Fruit fly (Drosophila melanogaster) whole organism, prepupa: ENCODE data around the gene CG43759.
A peak's percentile ranks its signal among the peaks of the same experiment; 100 is the strongest.

Source experiments
- CG10631 ChIP-seq: fragments of 200-800 bp; sonication (Bioruptor generic); optimal IDR thresholded peaks from 2 replicates; lab custom pipeline; 2016; ENCODE audit warnings: missing biosample characterization, missing genetic modification characterization
- CG11902 ChIP-seq: fragments of 200-800 bp; sonication (Bioruptor generic); optimal IDR thresholded peaks from 3 replicates; lab custom pipeline; 2016; ENCODE audit warnings: missing biosample characterization, missing genetic modification characterization
- CG1621 ChIP-seq: fragments of 200-800 bp; sonication (Bioruptor generic); optimal IDR thresholded peaks from 3 replicates; lab custom pipeline; 2018; ENCODE audit warnings: missing biosample characterization, mild to moderate bottlenecking, missing genetic modification characterization
- CG16779 ChIP-seq: fragments of 200-800 bp; sonication (Bioruptor generic); optimal IDR thresholded peaks from 3 replicates; lab custom pipeline; 2017; ENCODE audit warnings: missing biosample characterization, mild to moderate bottlenecking, missing genetic modification characterization
- CG3032 ChIP-seq: fragments of 200-800 bp; optimal IDR thresholded peaks from 2 replicates; lab custom pipeline; 2019; ENCODE audit warnings: missing biosample characterization, mild to moderate bottlenecking, missing genetic modification characterization, moderate library complexity
- CG32006 ChIP-seq: fragments of 200-800 bp; sonication (Bioruptor generic); optimal IDR thresholded peaks from 3 replicates; lab custom pipeline; 2017; ENCODE audit warnings: missing biosample characterization, mild to moderate bottlenecking, missing genetic modification characterization
- CG34406 ChIP-seq: fragments of 200-800 bp; sonication (Bioruptor generic); optimal IDR thresholded peaks from 3 replicates; lab custom pipeline; 2016; ENCODE audit warnings: missing biosample characterization, missing genetic modification characterization
- CG4318 ChIP-seq: fragments of 200-800 bp; sonication (Bioruptor generic); optimal IDR thresholded peaks from 3 replicates; lab custom pipeline; 2017; ENCODE audit warnings: missing biosample characterization, mild to moderate bottlenecking, missing genetic modification characterization
- CG6163 ChIP-seq: fragments of 200-800 bp; sonication (Bioruptor generic); IDR thresholded peaks from 3 replicates; pipeline ENCODE4 v1.3.6; 2022; ENCODE audit warnings: missing biosample characterization, missing genetic modification characterization
- CG6792 ChIP-seq: fragments of 200-800 bp; sonication (Bioruptor generic); optimal IDR thresholded peaks from 3 replicates; lab custom pipeline; 2016; ENCODE audit warnings: missing biosample characterization, missing genetic modification characterization
- CG6808 ChIP-seq: fragments of 200-800 bp; sonication (Bioruptor generic); optimal IDR thresholded peaks from 3 replicates; lab custom pipeline; 2017; ENCODE audit warnings: missing biosample characterization, missing genetic modification characterization, mild to moderate bottlenecking, moderate library complexity, missing genetic modification reagents
- CG6854 ChIP-seq: fragments of 200-800 bp; sonication (Bioruptor generic); optimal IDR thresholded peaks from 2 replicates; lab custom pipeline; 2017; ENCODE audit warnings: missing biosample characterization, mild to moderate bottlenecking, missing genetic modification characterization
- CG8119 ChIP-seq: fragments of 200-800 bp; sonication (Bioruptor generic); IDR thresholded peaks from 3 replicates; pipeline ENCODE4 v1.3.6; 2022; ENCODE audit warnings: missing biosample characterization, missing genetic modification characterization
- CG8319 ChIP-seq: fragments of 200-800 bp; sonication (Bioruptor generic); optimal IDR thresholded peaks from 3 replicates; lab custom pipeline; 2016; ENCODE audit warnings: missing biosample characterization, missing genetic modification characterization
- CG8632 ChIP-seq: fragments of 200-800 bp; sonication (Bioruptor generic); optimal IDR thresholded peaks from 3 replicates; lab custom pipeline; 2016; ENCODE audit warnings: missing biosample characterization, missing genetic modification characterization
- Eip75B ChIP-seq: fragments of 200-800 bp; sonication (Bioruptor generic); optimal IDR thresholded peaks from 3 replicates; lab custom pipeline; 2016; ENCODE audit warnings: missing biosample characterization, missing genetic modification characterization
- Eip78C ChIP-seq: fragments of 200-800 bp; sonication (Bioruptor generic); peaks from one replicate; lab custom pipeline; 2016; ENCODE audit warnings: missing biosample characterization, missing genetic modification characterization
- Eip93F ChIP-seq: fragments of 200-800 bp; sonication (Bioruptor generic); optimal IDR thresholded peaks from 2 replicates; lab custom pipeline; 2016; ENCODE audit warnings: missing biosample characterization, mild to moderate bottlenecking, missing genetic modification characterization
- Ets21C ChIP-seq: fragments of 200-800 bp; sonication (Bioruptor generic); optimal IDR thresholded peaks from 3 replicates; lab custom pipeline; 2016; ENCODE audit warnings: missing biosample characterization, missing genetic modification characterization
- Ets96B ChIP-seq: fragments of 200-800 bp; optimal IDR thresholded peaks from 2 replicates; lab custom pipeline; 2019; ENCODE audit warnings: missing biosample characterization, mild to moderate bottlenecking, missing genetic modification characterization, moderate library complexity
- Hr39 ChIP-seq: fragments of 200-800 bp; sonication (Bioruptor generic); optimal IDR thresholded peaks from 2 replicates; lab custom pipeline; 2016; ENCODE audit warnings: missing biosample characterization, missing genetic modification characterization
- Hr4 ChIP-seq: fragments of 200-800 bp; sonication (Bioruptor generic); optimal IDR thresholded peaks from 3 replicates; lab custom pipeline; 2016; ENCODE audit warnings: missing biosample characterization, missing genetic modification characterization
- Lpt ChIP-seq: fragments of 200-800 bp; sonication (Bioruptor generic); optimal IDR thresholded peaks from 3 replicates; lab custom pipeline; 2016; ENCODE audit warnings: missing biosample characterization, missing genetic modification characterization
- Met ChIP-seq: fragments of 200-800 bp; sonication (Bioruptor generic); optimal IDR thresholded peaks from 3 replicates; lab custom pipeline; 2016; ENCODE audit warnings: missing biosample characterization, missing genetic modification characterization
- OdsH ChIP-seq: fragments of 200-800 bp; sonication (Bioruptor generic); optimal IDR thresholded peaks from 3 replicates; lab custom pipeline; 2016; ENCODE audit warnings: missing biosample characterization, missing genetic modification characterization
- Sox102F ChIP-seq: fragments of 200-800 bp; sonication (Bioruptor generic); optimal IDR thresholded peaks from 2 replicates; lab custom pipeline; 2016; ENCODE audit warnings: missing biosample characterization, mild to moderate bottlenecking, missing genetic modification characterization
- Sox14 ChIP-seq: fragments of 200-800 bp; sonication (Bioruptor generic); optimal IDR thresholded peaks from 3 replicates; lab custom pipeline; 2016; ENCODE audit warnings: missing biosample characterization, missing genetic modification characterization
- Sox15 ChIP-seq: fragments of 200-800 bp; sonication (Bioruptor generic); optimal IDR thresholded peaks from 3 replicates; lab custom pipeline; 2016; ENCODE audit warnings: missing biosample characterization, missing genetic modification characterization
- achi ChIP-seq: fragments of 200-800 bp; sonication (Bioruptor generic); optimal IDR thresholded peaks from 3 replicates; lab custom pipeline; 2016; ENCODE audit warnings: missing biosample characterization, missing genetic modification characterization
- acj6 ChIP-seq: fragments of 200-800 bp; sonication (Bioruptor generic); optimal IDR thresholded peaks from 3 replicates; lab custom pipeline; 2016; ENCODE audit warnings: missing biosample characterization, missing genetic modification characterization
- cyc ChIP-seq: fragments of 200-800 bp; sonication (Bioruptor generic); optimal IDR thresholded peaks from 3 replicates; lab custom pipeline; 2016; ENCODE audit warnings: missing biosample characterization, missing genetic modification characterization
- dac ChIP-seq: fragments of 200-800 bp; sonication (Bioruptor generic); optimal IDR thresholded peaks from 2 replicates; lab custom pipeline; 2017; ENCODE audit warnings: missing biosample characterization, mild to moderate bottlenecking, missing genetic modification characterization
- dsx ChIP-seq: fragments of 200-800 bp; optimal IDR thresholded peaks from 3 replicates; lab custom pipeline; 2019; ENCODE audit warnings: missing biosample characterization, mild to moderate bottlenecking, missing genetic modification characterization, moderate library complexity; ENCODE audit not compliant: poor library complexity, severe bottlenecking
- eg ChIP-seq: fragments of 200-800 bp; sonication (Bioruptor generic); IDR thresholded peaks from 3 replicates; pipeline ENCODE4 v1.3.6; 2022; ENCODE audit warnings: missing biosample characterization, missing genetic modification characterization
- esn ChIP-seq: fragments of 200-800 bp; sonication (Bioruptor generic); optimal IDR thresholded peaks from 2 replicates; lab custom pipeline; 2016; ENCODE audit warnings: missing biosample characterization, mild to moderate bottlenecking, missing genetic modification characterization, moderate library complexity
- fd85E ChIP-seq: fragments of 200-800 bp; sonication (Bioruptor generic); optimal IDR thresholded peaks from 3 replicates; lab custom pipeline; 2016; ENCODE audit warnings: missing biosample characterization, missing genetic modification characterization
- lz ChIP-seq: fragments of 200-800 bp; sonication (Bioruptor generic); optimal IDR thresholded peaks from 3 replicates; lab custom pipeline; 2016; ENCODE audit warnings: missing biosample characterization, missing genetic modification characterization
- net ChIP-seq: fragments of 200-800 bp; sonication (Bioruptor generic); optimal IDR thresholded peaks from 3 replicates; lab custom pipeline; 2016; ENCODE audit warnings: missing biosample characterization, missing genetic modification characterization
- pdm3 ChIP-seq: fragments of 200-800 bp; sonication (Bioruptor generic); optimal IDR thresholded peaks from 3 replicates; lab custom pipeline; 2016; ENCODE audit warnings: missing biosample characterization, missing genetic modification characterization
- spab ChIP-seq: fragments of 200-800 bp; sonication (Bioruptor generic); optimal IDR thresholded peaks from 2 replicates; lab custom pipeline; 2017; ENCODE audit warnings: missing biosample characterization, mild to moderate bottlenecking, missing genetic modification characterization, missing genetic modification reagents
- ss ChIP-seq, 2 experiments: fragments of 200-800 bp; sonication (Bioruptor generic); optimal IDR thresholded peaks; 2 replicates in 1 of 2; 3 replicates in 1 of 2; lab custom pipeline; 2017 to 2018; ENCODE audit warnings: mild to moderate bottlenecking in 2 of 2, missing biosample characterization in 2 of 2, missing genetic modification characterization in 2 of 2, moderate library complexity in 1 of 2
- svp ChIP-seq: fragments of 200-800 bp; sonication (Bioruptor generic); peaks from one replicate; lab custom pipeline; 2016; ENCODE audit warnings: missing biosample characterization, missing genetic modification characterization
- topi ChIP-seq: fragments of 200-800 bp; sonication (Bioruptor generic); optimal IDR thresholded peaks from 3 replicates; lab custom pipeline; 2016; ENCODE audit warnings: missing biosample characterization, missing genetic modification characterization
- vri ChIP-seq: fragments of 200-800 bp; sonication (Bioruptor generic); optimal IDR thresholded peaks from 3 replicates; lab custom pipeline; 2016; ENCODE audit warnings: missing biosample characterization, mild to moderate bottlenecking, missing genetic modification characterization

CG43759 gene

DNA sequence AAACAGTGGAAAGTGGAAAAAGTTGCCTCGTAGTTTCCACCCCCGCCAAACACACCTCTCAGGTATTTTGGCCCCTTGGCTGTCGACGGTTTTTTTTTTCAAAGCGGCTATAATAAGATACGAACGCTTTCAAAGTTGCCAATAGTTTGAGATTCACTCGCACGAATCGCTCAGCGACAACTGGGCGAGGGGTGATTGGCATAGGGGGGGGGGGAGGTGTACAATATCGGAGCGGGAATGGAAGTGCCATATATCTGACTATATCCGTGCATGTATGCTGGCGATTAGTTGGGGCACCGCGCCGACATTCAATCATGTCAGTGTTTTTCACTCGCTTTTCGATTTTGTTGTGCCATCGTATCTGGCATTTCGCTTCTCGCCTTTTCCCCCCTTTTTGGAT, 25.0 kb upstream of the CG43759 start:
- TF ChIP-seq CG1621 (tag; lab: Kevin White, UChicago) (no peak), Eip93F (GFP tag; lab: Kevin White, UChicago) (no peak), CG11902 (GFP tag; lab: Kevin White, UChicago) (no peak), cyc (GFP tag; lab: Kevin White, UChicago) (no peak), esn (no peak), CG8319 (no peak), CG6808 (no peak), Lpt (no peak), Hr4 (GFP tag; lab: Kevin White, UChicago) (no peak), pdm3 (no peak), dsx (GFP tag; lab: Kevin White, UChicago) (no peak)

DNA sequence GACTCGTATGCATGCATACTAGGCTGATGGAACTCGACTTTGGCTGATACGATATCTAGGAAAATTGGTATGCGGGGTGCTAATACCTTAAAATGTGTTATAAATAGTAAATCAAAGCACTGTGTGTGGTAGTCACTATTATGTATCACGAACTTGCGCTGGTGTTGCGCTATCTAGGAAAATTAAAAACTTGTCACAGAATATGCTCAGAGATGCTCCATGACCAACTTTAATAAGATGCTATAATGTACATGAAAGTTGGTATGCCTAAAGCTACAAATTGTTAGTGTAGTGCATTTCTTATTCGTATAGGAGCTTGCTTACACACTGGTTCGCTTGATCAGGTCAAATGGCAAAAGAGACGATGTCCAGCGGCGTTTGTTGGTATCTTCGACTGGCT, 19.3 kb upstream of the CG43759 start:
- no peak for TF ChIP-seq spab (GFP tag; lab: Kevin White, UChicago)
- no peak for TF ChIP-seq Ets21C (GFP tag; lab: Kevin White, UChicago)
- no peak for TF ChIP-seq CG4318
- no peak for TF ChIP-seq OdsH
- TF ChIP-seq CG6808 = no peak
- TF ChIP-seq eg = no peak
- no peak for TF ChIP-seq lz

- TF ChIP-seq dsx (GFP tag; lab: Kevin White, UChicago) (no peak), CG3032 (tag; lab: Kevin White, UChicago) (peak; percentile 5), lz (no peak), CG34406 (GFP tag; lab: Kevin White, UChicago) (no peak), Sox102F (GFP tag; lab: Kevin White, UChicago) (no peak), CG4318 (no peak), Met (GFP tag; lab: Kevin White, UChicago) (no peak), CG10631 (GFP tag; lab: Kevin White, UChicago) (no peak), Sox14 (no peak), CG6808 (no peak), Eip78C (peak; percentile 57), svp (peak; percentile 56), CG11902 (GFP tag; lab: Kevin White, UChicago) (no peak), Hr39 (GFP tag; lab: Kevin White, UChicago) (no peak), dac (no peak), cyc (GFP tag; lab: Kevin White, UChicago) (no peak), Ets96B (tag; lab: Kevin White, UChicago) (peak; percentile 12)
Observed at dm6 chrX:18913359-18913758, 16.8 kb upstream of the CG43759 start.

- TF ChIP-seq ss (GFP tag; optimal IDR thresholded peaks at IDR 0.05; lab: Kevin White, UChicago) (peak in 1 of 2 experiments; percentile 72), acj6 (no peak), dac (no peak), vri (GFP tag; lab: Kevin White, UChicago) (no peak), Sox15 (GFP tag; lab: Kevin White, UChicago) (no peak), Eip93F (GFP tag; lab: Kevin White, UChicago) (no peak), svp (no peak), CG6808 (no peak)
Observed at dm6 chrX:18913764-18914163, 16.4 kb upstream of the CG43759 start.

dm6 chrX:18914177-18914576, 16.0 kb upstream of the CG43759 start:
- TF ChIP-seq Eip75B (peak; percentile 30), Met (GFP tag; lab: Kevin White, UChicago) (peak; percentile 59), esn (peak; percentile 57), spab (GFP tag; lab: Kevin White, UChicago) (peak; percentile 38), vri (GFP tag; lab: Kevin White, UChicago) (no peak), CG6163 (GFP tag; lab: Robert Waterston, UW) (no peak), Sox14 (peak; percentile 12), Eip78C (peak; percentile 78), CG11902 (GFP tag; lab: Kevin White, UChicago) (peak; percentile 12), topi (GFP tag; lab: Kevin White, UChicago) (peak; percentile 59), eg (no peak), CG6854 (no peak), achi (GFP tag; lab: Kevin White, UChicago) (peak; percentile 38), Eip93F (GFP tag; lab: Kevin White, UChicago) (no peak), cyc (GFP tag; lab: Kevin White, UChicago) (peak; percentile 30), net (GFP tag; lab: Kevin White, UChicago) (peak; percentile 40), CG1621 (tag; lab: Kevin White, UChicago) (no peak), CG8632 (GFP tag; lab: Kevin White, UChicago) (peak; percentile 52), Ets96B (tag; lab: Kevin White, UChicago) (peak; percentile 34), CG8119 (no peak), fd85E (GFP tag; lab: Kevin White, UChicago) (no peak), CG32006 (peak; percentile 23), CG16779 (tag; lab: Kevin White, UChicago) (no peak), CG6792 (peak; percentile 50)
